Fruit fly (Drosophila melanogaster) whole organism, embryonic: Measurements from ENCODE around the gene CG8135.

ENCODE experiments used
- C15 ChIP-seq: fragments of 200-800 bp; sonication (Bioruptor generic); IDR thresholded peaks from 3 replicates; pipeline ENCODE4 v1.3.6; 2022; ENCODE audit warnings: missing biosample characterization, missing genetic modification characterization
- CG11456 ChIP-seq: fragments of 200-800 bp; sonication (Bioruptor generic); IDR thresholded peaks from 3 replicates; pipeline ENCODE4 v1.3.6; 2022; ENCODE audit warnings: missing biosample characterization, missing genetic modification characterization
- CG11560 ChIP-seq: fragments of 200-800 bp; sonication (Bioruptor generic); IDR thresholded peaks from 3 replicates; pipeline ENCODE4 v1.3.6; 2022; ENCODE audit warnings: missing biosample characterization, missing genetic modification characterization
- CG12659 ChIP-seq: fragments of 200-800 bp; sonication (Bioruptor generic); optimal IDR thresholded peaks from 3 replicates; lab custom pipeline; 2017; ENCODE audit warnings: mild to moderate bottlenecking, missing biosample characterization, missing genetic modification reagents, missing genetic modification characterization
- CG12744 ChIP-seq: fragments of 200-800 bp; sonication (Bioruptor generic); optimal IDR thresholded peaks from 2 replicates; lab custom pipeline; 2016; ENCODE audit warnings: missing biosample characterization, missing genetic modification characterization
- CG13287 ChIP-seq: fragments of 200-800 bp; sonication (Bioruptor generic); IDR thresholded peaks from 2 replicates; pipeline ENCODE4 v1.3.6; 2022; ENCODE audit warnings: missing biosample characterization, missing genetic modification characterization; ENCODE audit not compliant: partially characterized antibody
- CG14860 ChIP-seq: fragments of 200-800 bp; sonication (Bioruptor generic); IDR thresholded peaks from 3 replicates; pipeline ENCODE4 v1.3.6; 2022; ENCODE audit warnings: missing biosample characterization, missing genetic modification characterization; ENCODE audit not compliant: partially characterized antibody
- CG17359 ChIP-seq: fragments of 200-800 bp; sonication (Bioruptor generic); optimal IDR thresholded peaks from 3 replicates; lab custom pipeline; 2018; ENCODE audit warnings: missing biosample characterization, mild to moderate bottlenecking, missing genetic modification characterization, moderate library complexity
- CG17912 ChIP-seq: fragments of 200-800 bp; sonication (Bioruptor generic); optimal IDR thresholded peaks from 2 replicates; lab custom pipeline; 2018; ENCODE audit warnings: missing biosample characterization, mild to moderate bottlenecking, missing genetic modification characterization
- CG18619 ChIP-seq: fragments of 200-800 bp; sonication (Bioruptor generic); optimal IDR thresholded peaks from 3 replicates; lab custom pipeline; 2017; ENCODE audit warnings: missing biosample characterization, mild to moderate bottlenecking, missing genetic modification characterization
- CG2120 ChIP-seq: fragments of 200-800 bp; sonication (Bioruptor generic); optimal IDR thresholded peaks from 3 replicates; lab custom pipeline; 2016; ENCODE audit warnings: missing biosample characterization, missing genetic modification characterization
- CG2129 ChIP-seq: fragments of 200-800 bp; sonication (Bioruptor generic); IDR thresholded peaks from 2 replicates; pipeline ENCODE4 v1.3.6; 2022; ENCODE audit warnings: missing biosample characterization, missing genetic modification characterization; ENCODE audit not compliant: partially characterized antibody
- CG2202 ChIP-seq: fragments of 200-800 bp; sonication (Bioruptor generic); optimal IDR thresholded peaks from 2 replicates; lab custom pipeline; 2018; ENCODE audit warnings: missing biosample characterization, mild to moderate bottlenecking, missing genetic modification characterization
- CG2712 ChIP-seq: fragments of 200-800 bp; optimal IDR thresholded peaks from 3 replicates; lab custom pipeline; 2019; ENCODE audit warnings: missing biosample characterization, mild to moderate bottlenecking, missing genetic modification characterization, moderate library complexity
- CG3065 ChIP-seq: fragments of 200-800 bp; sonication (Bioruptor generic); optimal IDR thresholded peaks from 2 replicates; lab custom pipeline; 2016; ENCODE audit warnings: missing biosample characterization, missing genetic modification characterization
- CG3281 ChIP-seq: fragments of 200-800 bp; sonication (Bioruptor generic); optimal IDR thresholded peaks from 3 replicates; lab custom pipeline; 2017; ENCODE audit warnings: missing biosample characterization, mild to moderate bottlenecking, missing genetic modification characterization
- CG33557 ChIP-seq: fragments of 200-800 bp; sonication (Bioruptor generic); optimal IDR thresholded peaks from 2 replicates; lab custom pipeline; 2019; ENCODE audit warnings: missing biosample characterization, mild to moderate bottlenecking, missing genetic modification characterization, moderate library complexity
- CG34376 ChIP-seq: fragments of 200-800 bp; sonication (Bioruptor generic); optimal IDR thresholded peaks from 2 replicates; lab custom pipeline; 2018; ENCODE audit warnings: missing biosample characterization, mild to moderate bottlenecking, missing genetic modification characterization
- CG3847 ChIP-seq: fragments of 200-800 bp; sonication (Bioruptor generic); IDR thresholded peaks from 2 replicates; pipeline ENCODE4 v1.3.6; 2022; ENCODE audit warnings: missing biosample characterization, missing genetic modification characterization
- CG43689 ChIP-seq: fragments of 200-800 bp; sonication (Bioruptor generic); IDR thresholded peaks from 2 replicates; pipeline ENCODE4 v1.3.6; 2022; ENCODE audit warnings: missing biosample characterization, missing genetic modification characterization
- CG4820 ChIP-seq: fragments of 200-800 bp; sonication (Bioruptor generic); optimal IDR thresholded peaks from 3 replicates; lab custom pipeline; 2016; ENCODE audit warnings: missing biosample characterization, missing genetic modification characterization
- CG5953 ChIP-seq: fragments of 200-800 bp; sonication (Bioruptor generic); IDR thresholded peaks from 2 replicates; pipeline ENCODE4 v1.3.6; 2022; ENCODE audit warnings: missing biosample characterization, missing genetic modification characterization
- CG6272 ChIP-seq: fragments of 200-800 bp; sonication (Bioruptor generic); IDR thresholded peaks from 2 replicates; pipeline ENCODE4 v1.3.6; 2022; ENCODE audit warnings: missing biosample characterization, missing genetic modification characterization
- CG7839 ChIP-seq: fragments of 200-800 bp; sonication (Bioruptor generic); optimal IDR thresholded peaks from 3 replicates; lab custom pipeline; 2018; ENCODE audit warnings: missing biosample characterization, mild to moderate bottlenecking, missing genetic modification characterization, moderate library complexity
- CG8089 ChIP-seq: fragments of 200-800 bp; sonication (Bioruptor generic); optimal IDR thresholded peaks from 3 replicates; lab custom pipeline; 2016; ENCODE audit warnings: missing biosample characterization, missing genetic modification characterization
- CG9437 ChIP-seq: fragments of 200-800 bp; sonication (Bioruptor generic); optimal IDR thresholded peaks from 2 replicates; lab custom pipeline; 2018; ENCODE audit warnings: missing biosample characterization, mild to moderate bottlenecking, missing genetic modification characterization
- Deaf1 ChIP-seq: fragments of 200-800 bp; optimal IDR thresholded peaks from 3 replicates; lab custom pipeline; 2019; ENCODE audit warnings: missing biosample characterization, mild to moderate bottlenecking, missing genetic modification characterization, moderate library complexity
- Dp ChIP-seq: fragments of 200-800 bp; sonication (Bioruptor generic); optimal IDR thresholded peaks from 2 replicates; lab custom pipeline; 2018; ENCODE audit warnings: missing biosample characterization, mild to moderate bottlenecking, missing genetic modification characterization, moderate library complexity
- Ets65A ChIP-seq: fragments of 200-800 bp; sonication (Bioruptor generic); peaks from one replicate; lab custom pipeline; 2016; ENCODE audit warnings: missing biosample characterization, missing genetic modification characterization
- Hand ChIP-seq: fragments of 200-800 bp; sonication (Bioruptor generic); optimal IDR thresholded peaks from 2 replicates; lab custom pipeline; 2017; ENCODE audit warnings: mild to moderate bottlenecking, missing biosample characterization, missing genetic modification reagents, missing genetic modification characterization
- Hr39 ChIP-seq: fragments of >200 bp; optimal IDR thresholded peaks from 2 replicates; lab custom pipeline; 2017
- Hr78 ChIP-seq, 2 experiments: fragments of 200-800 bp in 1 of 2; fragments of >200 bp in 1 of 2; sonication (Bioruptor generic) in 1 of 2; optimal IDR thresholded peaks; 2 replicates each; lab custom pipeline; 2017 to 2019; ENCODE audit warnings: missing biosample characterization in 2 of 2, missing genetic modification characterization in 2 of 2, mild to moderate bottlenecking in 1 of 2, moderate library complexity in 1 of 2
- Jarid2 ChIP-seq: fragments of 200-800 bp; sonication (Bioruptor generic); optimal IDR thresholded peaks from 3 replicates; lab custom pipeline; 2017; ENCODE audit warnings: mild to moderate bottlenecking, missing biosample characterization, missing genetic modification reagents, missing genetic modification characterization
- Mad ChIP-seq: fragments of 200-800 bp; sonication (Bioruptor generic); optimal IDR thresholded peaks from 2 replicates; lab custom pipeline; 2016; ENCODE audit warnings: missing biosample characterization, missing genetic modification characterization
- Med ChIP-seq: fragments of 200-800 bp; sonication (Bioruptor generic); peaks from one replicate; lab custom pipeline; 2016; ENCODE audit warnings: missing biosample characterization, missing genetic modification characterization, mild to moderate bottlenecking, inconsistent platforms, moderate library complexity
- NC2α ChIP-seq: fragments of 200-800 bp; sonication (Bioruptor generic); optimal IDR thresholded peaks from 2 replicates; lab custom pipeline; 2016; ENCODE audit warnings: missing biosample characterization, missing genetic modification characterization
- NfI ChIP-seq: fragments of 200-800 bp; sonication (Bioruptor generic); optimal IDR thresholded peaks from 3 replicates; lab custom pipeline; 2018; ENCODE audit warnings: missing biosample characterization, mild to moderate bottlenecking, missing genetic modification characterization, moderate library complexity
- bcd ChIP-seq: fragments of 200-800 bp; sonication (Bioruptor generic); optimal IDR thresholded peaks from 2 replicates; lab custom pipeline; 2017; ENCODE audit warnings: missing biosample characterization, mild to moderate bottlenecking, missing genetic modification characterization
- btn ChIP-seq: fragments of 200-800 bp; sonication (Bioruptor generic); optimal IDR thresholded peaks from 2 replicates; lab custom pipeline; 2016; ENCODE audit warnings: missing biosample characterization, missing genetic modification characterization
- cad ChIP-seq: fragments of >200 bp; optimal IDR thresholded peaks from 2 replicates; lab custom pipeline; 2017; ENCODE audit warnings: missing biosample characterization, missing genetic modification characterization
- croc ChIP-seq: fragments of 200-800 bp; sonication (Bioruptor generic); conservative IDR thresholded peaks from 3 replicates; pipeline ENCODE4 v1.3.6; 2022; ENCODE audit warnings: missing biosample characterization, missing genetic modification characterization
- dysf ChIP-seq: fragments of 200-800 bp; sonication (Bioruptor generic); IDR thresholded peaks from 3 replicates; pipeline ENCODE4 v1.3.6; 2022; ENCODE audit warnings: missing biosample characterization, missing genetic modification characterization
- insv ChIP-seq, 2 experiments: fragments of 200-800 bp; sonication (Bioruptor generic); optimal IDR thresholded peaks; 3 replicates each; lab custom pipeline; 2016 to 2018; ENCODE audit warnings: missing biosample characterization in 2 of 2, missing genetic modification characterization in 2 of 2
- jumu ChIP-seq: fragments of 200-800 bp; sonication (Bioruptor generic); optimal IDR thresholded peaks from 3 replicates; lab custom pipeline; 2016; ENCODE audit warnings: missing biosample characterization, missing genetic modification characterization
- kah ChIP-seq: fragments of 200-800 bp; sonication (Bioruptor generic); optimal IDR thresholded peaks from 2 replicates; lab custom pipeline; 2018; ENCODE audit warnings: missing biosample characterization, mild to moderate bottlenecking, missing genetic modification characterization
- lola ChIP-seq, 3 experiments: fragments of >200 bp in 2 of 3; fragments of 200-800 bp in 1 of 3; sonication (Bioruptor generic) in 1 of 3; optimal IDR thresholded peaks; 2 replicates each; lab custom pipeline; 2017 to 2019; ENCODE audit warnings: missing biosample characterization in 3 of 3, missing genetic modification characterization in 3 of 3, mild to moderate bottlenecking in 1 of 3, moderate library complexity in 1 of 3
- nom ChIP-seq: fragments of 200-800 bp; sonication (Bioruptor generic); optimal IDR thresholded peaks from 2 replicates; lab custom pipeline; 2017; ENCODE audit warnings: missing biosample characterization, missing genetic modification characterization, mild to moderate bottlenecking, moderate library complexity, missing genetic modification reagents
- onecut ChIP-seq: fragments of 200-800 bp; sonication (Bioruptor generic); IDR thresholded peaks from 2 replicates; pipeline ENCODE4 v1.3.6; 2022; ENCODE audit warnings: missing biosample characterization, missing genetic modification characterization
- pum ChIP-seq: fragments of 200-800 bp; sonication (Bioruptor generic); optimal IDR thresholded peaks from 2 replicates; lab custom pipeline; 2016; ENCODE audit warnings: missing biosample characterization, missing genetic modification characterization
- slou ChIP-seq: fragments of 200-800 bp; sonication (Bioruptor generic); optimal IDR thresholded peaks from 3 replicates; lab custom pipeline; 2016; ENCODE audit warnings: missing biosample characterization, missing genetic modification characterization
- tna ChIP-seq: fragments of 200-800 bp; sonication (Bioruptor generic); IDR thresholded peaks from 2 replicates; pipeline ENCODE4 v1.3.6; 2022; ENCODE audit warnings: missing biosample characterization, missing genetic modification characterization; ENCODE audit not compliant: partially characterized antibody

CG8135 gene

dm6 chr3R:9370413-9370812 is 33.8 kb upstream of the CG8135 start (continued):
- TF ChIP-seq tna (GFP tag; lab: Robert Waterston, UW) = no peak
- no peak for TF ChIP-seq cad (GFP tag; lab: Kevin White, UChicago)
- TF ChIP-seq C15 (GFP tag; lab: Robert Waterston, UW) = no peak
- no peak for TF ChIP-seq CG3065 (GFP tag; lab: Kevin White, UChicago)
- TF ChIP-seq kah = no peak
- no peak for TF ChIP-seq nom
- peak; percentile 48; the same call in 1 of the 2 replicates for TF ChIP-seq CG43689
- TF ChIP-seq bcd = peak; percentile 37
- no peak for TF ChIP-seq Hand
- TF ChIP-seq CG13287 (GFP tag; lab: Robert Waterston, UW) = no peak
- no peak for TF ChIP-seq Mad (GFP tag; lab: Kevin White, UChicago)
- TF ChIP-seq Hr39 (lab: Kevin White, UChicago) = no peak
- no peak for TF ChIP-seq CG11456 (GFP tag; lab: Robert Waterston, UW)
- no peak for TF ChIP-seq CG4820
- TF ChIP-seq NC2α (GFP tag; lab: Kevin White, UChicago) = no peak
- no peak for TF ChIP-seq CG34376 (GFP tag; lab: Kevin White, UChicago)
- TF ChIP-seq btn = no peak
- 0 out of 2 replicates have a peak, but pooled peaks have one; percentile 8 for TF ChIP-seq CG5953
- TF ChIP-seq Med (GFP tag; lab: Kevin White, UChicago) = peak; percentile 86
- no peak for TF ChIP-seq Dp
- TF ChIP-seq CG2129 (GFP tag; lab: Robert Waterston, UW) = no peak
- TF ChIP-seq NfI = peak; percentile 53
- TF ChIP-seq CG8089 (GFP tag; lab: Kevin White, UChicago) = no peak
- TF ChIP-seq onecut (GFP tag; lab: Robert Waterston, UW) = peak; percentile 29; the same call in 1 of the 2 replicates
- TF ChIP-seq CG7839 (tag; lab: Kevin White, UChicago) = peak; percentile 60
- peak; percentile 45 for TF ChIP-seq CG2712 (tag; lab: Kevin White, UChicago)
- TF ChIP-seq insv (GFP tag; optimal IDR thresholded peaks at IDR 0.05; lab: Kevin White, UChicago) = no peak
- no peak for TF ChIP-seq CG17912 (GFP tag; lab: Kevin White, UChicago)
- TF ChIP-seq CG18619 = peak; percentile 6
- peak; percentile 11 for TF ChIP-seq CG9437
- peak; percentile 67 for TF ChIP-seq CG17359 (tag; lab: Kevin White, UChicago)
- TF ChIP-seq lola (GFP tag; optimal IDR thresholded peaks at IDR 0.05; lab: Kevin White, UChicago) = no peak
- TF ChIP-seq pum (GFP tag; lab: Kevin White, UChicago) = peak; percentile 25
- 0 out of 2 replicates have a peak, but pooled peaks have one; percentile 19 for TF ChIP-seq CG6272 (GFP tag; lab: Robert Waterston, UW)
- TF ChIP-seq CG3847 = no peak; the same call in 1 of the 2 replicates
- TF ChIP-seq croc (GFP tag; lab: Robert Waterston, UW) = no peak
- no peak for TF ChIP-seq CG14860 (GFP tag; lab: Robert Waterston, UW)
- TF ChIP-seq slou (GFP tag; lab: Kevin White, UChicago) = peak; percentile 5
- TF ChIP-seq CG11560 (tag; lab: Robert Waterston, UW) = no peak
- no peak for TF ChIP-seq jumu (GFP tag; lab: Kevin White, UChicago)
- TF ChIP-seq dysf (GFP tag; lab: Robert Waterston, UW) = peak; percentile 85; the same call in 2 of the 3 replicates
- no peak for TF ChIP-seq Hr78 (GFP tag; optimal IDR thresholded peaks at IDR 0.05; lab: Kevin White, UChicago)
- TF ChIP-seq CG33557 = no peak
- no peak for TF ChIP-seq Deaf1 (tag; lab: Kevin White, UChicago)
- TF ChIP-seq CG12659 = peak; percentile 46
- TF ChIP-seq CG3281 (GFP tag; lab: Kevin White, UChicago) = peak; percentile 71
- no peak for TF ChIP-seq CG2202
- peak; percentile 77 for TF ChIP-seq CG2120 (GFP tag; lab: Kevin White, UChicago)
- TF ChIP-seq Ets65A (GFP tag; lab: Kevin White, UChicago) = no peak
- TF ChIP-seq CG12744 (GFP tag; lab: Kevin White, UChicago) = no peak
- TF ChIP-seq Jarid2 = no peak
